Fruit fly (Drosophila melanogaster): Measurements from ENCODE around the gene CG44362.

- TF ChIP-seq dmrt93B (GFP tag; optimal IDR thresholded peaks at IDR 0.05) (no peak), usp (GFP tag; optimal IDR thresholded peaks at IDR 0.05) (no peak), ey (GFP tag; optimal IDR thresholded peaks at IDR 0.05) (no peak), lola (GFP tag; optimal IDR thresholded peaks at IDR 0.05) (no peak), Abd-B (GFP tag; optimal IDR thresholded peaks at IDR 0.05) (no peak), fru (GFP tag; optimal IDR thresholded peaks at IDR 0.05) (peak; percentile 2), sage (GFP tag; optimal IDR thresholded peaks at IDR 0.05) (no peak), tai (GFP tag; optimal IDR thresholded peaks at IDR 0.05) (no peak), psq (GFP tag; optimal IDR thresholded peaks at IDR 0.05) (peak; percentile 15), HLH106 (tag; optimal IDR thresholded peaks at IDR 0.05) (peak; percentile 16), Sp1 (GFP tag; optimal IDR thresholded peaks at IDR 0.05) (peak; percentile 11), Hnf4 (GFP tag; optimal IDR thresholded peaks at IDR 0.05) (no peak)
These were observed 46.2 kb downstream of the CG44362 start for dm6 chr3L:11443474-11444080.

Data from whole organism, wandering third instar larva.